Fruit fly (Drosophila melanogaster) whole organism, prepupa: Measurements from ENCODE around the gene TMEM216.

Experiments used
- CG3032 ChIP-seq: fragments of 200-800 bp; optimal IDR thresholded peaks from 2 replicates; lab custom pipeline; 2019; ENCODE audit warnings: missing biosample characterization, mild to moderate bottlenecking, missing genetic modification characterization, moderate library complexity
- CG7368 ChIP-seq: fragments of 200-800 bp; sonication (Bioruptor generic); optimal IDR thresholded peaks from 3 replicates; lab custom pipeline; 2016; ENCODE audit warnings: missing biosample characterization, missing genetic modification characterization

dm6 chr3R:8721071-8721470 is 5.0 kb downstream of the TMEM216 start, which contains the start of gene CG8136:
- TF ChIP-seq CG7368 (GFP tag; lab: Kevin White, UChicago) (no peak), CG3032 (no peak)
